Worm (Caenorhabditis elegans) whole organism, midembryonic: ENCODE measurements around the gene col-83.

Experiments
- flt-1 ChIP-seq: fragments of 200-800 bp; sonication (Bioruptor generic); IDR thresholded peaks from 2 replicates; pipeline ENCODE4 v1.3.6; 2022; ENCODE audit warnings: missing genetic modification characterization, missing compliant biosample characterization
- med-1 ChIP-seq: sonication (generic microtip); optimal IDR thresholded peaks from 2 replicates; lab custom pipeline; 2017; ENCODE audit warnings: missing genetic modification characterization, mild to moderate bottlenecking, missing compliant biosample characterization, antibody characterized with exemption, missing genetic modification reagents; ENCODE audit not compliant: insufficient read depth

DNA sequence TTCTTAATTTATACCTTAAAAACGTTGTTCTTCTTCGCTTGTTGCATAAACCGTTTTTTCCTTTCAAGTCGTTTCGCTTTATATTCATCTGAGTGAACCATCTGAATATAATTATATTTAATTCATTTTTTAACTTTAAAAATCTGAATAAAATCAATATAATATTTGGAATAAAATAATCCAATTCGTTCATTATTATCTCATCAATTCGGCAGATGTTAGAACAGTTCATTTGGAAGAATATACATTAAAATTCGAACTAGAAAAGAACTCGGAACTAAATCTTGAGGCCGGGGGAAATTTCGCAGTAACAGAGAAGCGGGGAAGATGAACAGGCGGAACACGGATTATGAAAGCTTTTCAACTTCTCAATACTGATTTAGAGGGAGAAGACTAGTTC is 3.2 kb upstream of the col-83 start, which contains the start of gene F33A8.4:
- no peak for TF ChIP-seq flt-1 (GFP tag; lab: Robert Waterston, UW)
- no peak for TF ChIP-seq med-1 (GFP tag; lab: Kevin White, UChicago)
